Worm (Caenorhabditis elegans) whole organism, L3 larva: ENCODE results near the gene T22F3.10.

Experiments used
- ama-1 ChIP-seq: fragments of 150-350 bp; optimal IDR thresholded peaks from 2 replicates; lab custom pipeline; 2018
- daf-12 ChIP-seq: fragments of 150-350 bp; optimal IDR thresholded peaks from 2 replicates; lab custom pipeline; 2014; ENCODE audit warnings: missing biosample characterization, missing genetic modification reagents, missing genetic modification characterization
- elt-3 ChIP-seq, 3 experiments: fragments of 150-350 bp in 1 of 3; sonication (generic microtip) in 2 of 3; optimal IDR thresholded peaks; 2 replicates in 2 of 3; 4 replicates in 1 of 3; lab custom pipeline; 2014 to 2017; ENCODE audit warnings: missing biosample characterization in 3 of 3, missing genetic modification characterization in 3 of 3
- fos-1 ChIP-seq: fragments of 150-350 bp; optimal IDR thresholded peaks from 2 replicates; lab custom pipeline; 2014; ENCODE audit warnings: missing biosample characterization, missing genetic modification characterization
- lin-15B ChIP-seq: fragments of 150-350 bp; optimal IDR thresholded peaks from 2 replicates; lab custom pipeline; 2014; ENCODE audit warnings: missing biosample characterization, missing genetic modification characterization
- nfya-1 ChIP-seq: sonication (generic microtip); optimal IDR thresholded peaks from 2 replicates; lab custom pipeline; 2017; ENCODE audit warnings: missing genetic modification characterization, mild to moderate bottlenecking, missing compliant biosample characterization, antibody characterized with exemption, moderate library complexity; ENCODE audit not compliant: insufficient read depth
- snpc-4 ChIP-seq: fragments of 150-350 bp; optimal IDR thresholded peaks from 2 replicates; lab custom pipeline; 2014; ENCODE audit warnings: missing biosample characterization, missing genetic modification characterization
- unc-62 ChIP-seq: fragments of 150-350 bp; sonication (generic microtip); optimal IDR thresholded peaks from 4 replicates; lab custom pipeline; 2014; ENCODE audit warnings: missing biosample characterization, missing genetic modification reagents, missing genetic modification characterization

DNA sequence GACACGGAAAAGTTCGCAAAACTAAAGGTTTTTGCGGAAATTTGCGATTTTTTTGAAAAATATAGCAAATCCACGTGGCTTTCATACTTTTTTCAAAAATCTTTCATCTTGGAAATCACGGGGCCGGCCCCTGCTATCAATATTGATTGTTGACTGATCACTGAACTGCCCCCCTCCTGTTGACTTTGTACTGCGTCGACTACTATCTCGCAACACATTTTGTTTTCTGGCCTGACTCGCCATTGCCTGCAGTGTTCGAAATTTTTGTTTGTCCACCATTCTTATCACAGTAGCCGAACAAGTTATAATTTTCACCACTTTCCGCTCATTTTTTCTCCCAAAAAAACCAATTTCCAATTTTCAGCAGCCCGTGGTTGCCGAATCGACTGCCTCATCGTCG, 30.5 kb downstream of the T22F3.10 start:
- TF ChIP-seq nfya-1 (tag; lab: Kevin White, UChicago) (no peak), snpc-4 (no peak), ama-1 (lab: Kevin White, UChicago) (no peak), daf-12 (tag; lab: Kevin White, UChicago) (no peak), lin-15B (tag; lab: Kevin White, UChicago) (no peak), unc-62 (GFP tag; lab: Kevin White, UChicago) (no peak), elt-3 (tag; optimal IDR thresholded peaks at IDR 0.05; lab: Kevin White, UChicago) (no peak), fos-1 (tag; lab: Kevin White, UChicago) (no peak)
